Worm (Caenorhabditis elegans) whole organism, L4/young adult: ENCODE data around the gene cpn-2.

ENCODE experiments used
- dao-5 ChIP-seq: sonication (generic microtip); optimal IDR thresholded peaks from 2 replicates; lab custom pipeline; 2016; ENCODE audit warnings: missing genotype, missing genetic modification characterization, moderate library complexity, missing compliant biosample characterization
- him-1 ChIP-seq: sonication (generic microtip); optimal IDR thresholded peaks from 2 replicates; lab custom pipeline; 2016; ENCODE audit warnings: missing genotype, missing genetic modification reagents, missing genetic modification characterization, missing compliant biosample characterization

DNA sequence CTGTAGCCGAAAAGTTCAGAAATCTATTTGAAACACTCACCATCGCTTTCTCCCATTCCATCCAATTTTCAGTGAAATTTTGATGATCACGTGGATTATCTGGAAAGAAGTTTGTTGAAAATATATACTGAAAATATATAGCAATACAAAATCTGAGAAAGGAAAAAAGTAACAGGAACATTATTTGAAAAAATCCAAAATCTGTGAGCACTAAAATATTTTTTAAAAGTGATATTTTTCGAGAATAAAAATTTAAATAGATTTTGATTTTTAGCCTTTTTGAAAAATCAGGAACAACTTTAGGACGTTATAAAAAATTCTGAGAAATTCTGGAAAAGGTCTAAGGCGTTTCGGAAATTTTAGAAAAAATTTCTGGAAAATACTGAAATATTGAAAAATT lies 19.4 kb downstream of the cpn-2 start, which contains the start of gene dmsr-4:
- TF ChIP-seq him-1 (no peak), dao-5 (no peak)
